Worm (Caenorhabditis elegans) whole organism, L2 larva: Measurements from ENCODE around the gene F54F12.1.

Source experiments
- C34F6.9 ChIP-seq: fragments of 150-350 bp; optimal IDR thresholded peaks from 2 replicates; lab custom pipeline; 2014; ENCODE audit warnings: missing biosample characterization, missing genetic modification characterization
- Y55F3AM.14 ChIP-seq: fragments of 200-800 bp; sonication (Bioruptor generic); optimal IDR thresholded peaks from 2 replicates; lab custom pipeline; 2018; ENCODE audit warnings: mild to moderate bottlenecking, missing genetic modification characterization, missing compliant biosample characterization
- ZK546.5 ChIP-seq: sonication (generic microtip); optimal IDR thresholded peaks from 2 replicates; lab custom pipeline; 2017; ENCODE audit warnings: missing biosample characterization, missing genetic modification characterization
- alr-1 ChIP-seq: fragments of 150-350 bp; optimal IDR thresholded peaks from 2 replicates; lab custom pipeline; 2014; ENCODE audit warnings: missing biosample characterization, missing genetic modification characterization
- aly-2 ChIP-seq: fragments of 150-350 bp; optimal IDR thresholded peaks from 2 replicates; lab custom pipeline; 2014; ENCODE audit warnings: missing biosample characterization, missing genetic modification characterization
- ama-1 ChIP-seq: fragments of 150-350 bp; optimal IDR thresholded peaks from 2 replicates; lab custom pipeline; 2018; ENCODE audit warnings: inconsistent platforms
- blmp-1 ChIP-seq: sonication (generic microtip); optimal IDR thresholded peaks from 2 replicates; lab custom pipeline; 2017; ENCODE audit warnings: missing genetic modification characterization, mild to moderate bottlenecking, missing compliant biosample characterization, antibody characterized with exemption, moderate library complexity; ENCODE audit not compliant: insufficient read depth
- ceh-82 ChIP-seq: fragments of 150-350 bp; optimal IDR thresholded peaks from 2 replicates; lab custom pipeline; 2014; ENCODE audit warnings: missing biosample characterization, missing genetic modification characterization
- crh-2 ChIP-seq: sonication (generic microtip); optimal IDR thresholded peaks from 2 replicates; lab custom pipeline; 2017; ENCODE audit warnings: missing biosample characterization, missing genetic modification characterization
- dmd-4 ChIP-seq: sonication (generic microtip); optimal IDR thresholded peaks from 2 replicates; lab custom pipeline; 2017; ENCODE audit warnings: missing biosample characterization, missing genetic modification characterization
- egl-27 ChIP-seq: sonication (generic microtip); optimal IDR thresholded peaks from 3 replicates; lab custom pipeline; 2017; ENCODE audit warnings: missing biosample characterization, missing genetic modification reagents, missing genetic modification characterization
- elt-1 ChIP-seq: fragments of 150-350 bp; optimal IDR thresholded peaks from 2 replicates; lab custom pipeline; 2014; ENCODE audit warnings: missing biosample characterization, missing genetic modification characterization
- elt-3 ChIP-seq: sonication (generic microtip); optimal IDR thresholded peaks from 2 replicates; lab custom pipeline; 2017; ENCODE audit warnings: missing biosample characterization, missing genetic modification characterization
- lin-11 ChIP-seq: fragments of 150-350 bp; sonication (generic microtip); optimal IDR thresholded peaks from 2 replicates; lab custom pipeline; 2014; ENCODE audit warnings: missing biosample characterization, missing genetic modification characterization, inconsistent platforms, mixed read lengths
- lin-13 ChIP-seq: fragments of 150-350 bp; optimal IDR thresholded peaks from 2 replicates; lab custom pipeline; 2014; ENCODE audit warnings: missing biosample characterization, missing genetic modification reagents, missing genetic modification characterization
- lin-39 ChIP-seq: fragments of 150-350 bp; optimal IDR thresholded peaks from 2 replicates; lab custom pipeline; 2014; ENCODE audit warnings: missing biosample characterization, missing genetic modification reagents, missing genetic modification characterization
- lsy-2 ChIP-seq, 2 experiments: fragments of 150-350 bp in 1 of 2; sonication (generic microtip) in 1 of 2; optimal IDR thresholded peaks; 2 replicates each; lab custom pipeline; 2014 to 2017; ENCODE audit warnings: missing biosample characterization in 2 of 2, missing genetic modification characterization in 2 of 2
- mab-5 ChIP-seq: fragments of 150-350 bp; optimal IDR thresholded peaks from 2 replicates; lab custom pipeline; 2014; ENCODE audit warnings: missing biosample characterization, missing genetic modification characterization
- mbf-1 ChIP-seq: sonication (generic microtip); optimal IDR thresholded peaks from 2 replicates; lab custom pipeline; 2017; ENCODE audit warnings: missing biosample characterization, missing genetic modification characterization
- mdl-1 ChIP-seq, 2 experiments: fragments of 150-350 bp in 1 of 2; sonication (generic microtip) in 1 of 2; optimal IDR thresholded peaks; 2 replicates each; lab custom pipeline; 2017; ENCODE audit warnings: missing biosample characterization in 2 of 2, missing genetic modification characterization in 2 of 2
- nhr-11 ChIP-seq: fragments of 150-350 bp; optimal IDR thresholded peaks from 2 replicates; lab custom pipeline; 2014; ENCODE audit warnings: missing biosample characterization, missing genetic modification characterization
- nhr-12 ChIP-seq: fragments of 150-350 bp; optimal IDR thresholded peaks from 2 replicates; lab custom pipeline; 2014; ENCODE audit warnings: missing biosample characterization, missing genetic modification characterization
- nhr-129 ChIP-seq: fragments of 150-350 bp; optimal IDR thresholded peaks from 2 replicates; lab custom pipeline; 2014; ENCODE audit warnings: missing biosample characterization, missing genetic modification characterization
- nhr-21 ChIP-seq: fragments of 150-350 bp; optimal IDR thresholded peaks from 2 replicates; lab custom pipeline; 2014; ENCODE audit warnings: missing biosample characterization, missing genetic modification characterization
- nhr-23 ChIP-seq: fragments of 150-350 bp; optimal IDR thresholded peaks from 2 replicates; lab custom pipeline; 2014; ENCODE audit warnings: missing biosample characterization, missing genetic modification reagents, missing genetic modification characterization
- nhr-237 ChIP-seq: fragments of 150-350 bp; optimal IDR thresholded peaks from 2 replicates; lab custom pipeline; 2014; ENCODE audit warnings: missing biosample characterization, missing genetic modification characterization
- nhr-25 ChIP-seq: fragments of 150-350 bp; sonication (generic microtip); optimal IDR thresholded peaks from 3 replicates; lab custom pipeline; 2014; ENCODE audit warnings: missing biosample characterization, missing genetic modification characterization
- nhr-6 ChIP-seq: fragments of 150-350 bp; optimal IDR thresholded peaks from 2 replicates; lab custom pipeline; 2014; ENCODE audit warnings: missing biosample characterization, missing genetic modification characterization
- peb-1 ChIP-seq: fragments of 150-350 bp; optimal IDR thresholded peaks from 2 replicates; lab custom pipeline; 2014; ENCODE audit warnings: missing biosample characterization, missing genetic modification characterization
- sem-4 ChIP-seq: fragments of 150-350 bp; optimal IDR thresholded peaks from 2 replicates; lab custom pipeline; 2014; ENCODE audit warnings: missing biosample characterization, missing genetic modification reagents, missing genetic modification characterization
- skn-1 ChIP-seq: sonication (generic microtip); optimal IDR thresholded peaks from 2 replicates; lab custom pipeline; 2017; ENCODE audit warnings: missing biosample characterization, missing genetic modification characterization
- sma-3 ChIP-seq: sonication (generic microtip); optimal IDR thresholded peaks from 2 replicates; lab custom pipeline; 2016; ENCODE audit warnings: missing genetic modification reagents, missing genetic modification characterization, missing compliant biosample characterization
- sma-9 ChIP-seq, 2 experiments: fragments of 150-350 bp in 1 of 2; sonication (generic microtip) in 1 of 2; optimal IDR thresholded peaks; 2 replicates each; lab custom pipeline; 2014 to 2016; ENCODE audit warnings: missing genetic modification characterization in 2 of 2, mild to moderate bottlenecking in 1 of 2, missing biosample characterization in 1 of 2, missing compliant biosample characterization in 1 of 2, missing genetic modification reagents in 1 of 2, moderate library complexity in 1 of 2
- snpc-4 ChIP-seq: fragments of 150-350 bp; optimal IDR thresholded peaks from 2 replicates; lab custom pipeline; 2014; ENCODE audit warnings: missing biosample characterization, missing genetic modification characterization
- unc-55 ChIP-seq: fragments of 150-350 bp; sonication (generic microtip); optimal IDR thresholded peaks from 3 replicates; lab custom pipeline; 2014; ENCODE audit warnings: missing biosample characterization, missing genetic modification reagents, missing genetic modification characterization
- unc-62 ChIP-seq: fragments of 150-350 bp; optimal IDR thresholded peaks from 2 replicates; lab custom pipeline; 2014; ENCODE audit warnings: missing biosample characterization, missing genetic modification reagents, missing genetic modification characterization
- zag-1 ChIP-seq: fragments of 150-350 bp; optimal IDR thresholded peaks from 2 replicates; lab custom pipeline; 2014; ENCODE audit warnings: missing biosample characterization, missing genetic modification characterization
- ztf-1 ChIP-seq: fragments of 200-800 bp; sonication (Bioruptor generic); conservative IDR thresholded peaks from 2 replicates; pipeline ENCODE4 v1.3.6; 2022; ENCODE audit warnings: missing genetic modification characterization, missing compliant biosample characterization
- ztf-11 ChIP-seq: sonication (generic microtip); optimal IDR thresholded peaks from 2 replicates; lab custom pipeline; 2017; ENCODE audit warnings: missing biosample characterization, missing genetic modification characterization

F54F12.1 gene

DNA sequence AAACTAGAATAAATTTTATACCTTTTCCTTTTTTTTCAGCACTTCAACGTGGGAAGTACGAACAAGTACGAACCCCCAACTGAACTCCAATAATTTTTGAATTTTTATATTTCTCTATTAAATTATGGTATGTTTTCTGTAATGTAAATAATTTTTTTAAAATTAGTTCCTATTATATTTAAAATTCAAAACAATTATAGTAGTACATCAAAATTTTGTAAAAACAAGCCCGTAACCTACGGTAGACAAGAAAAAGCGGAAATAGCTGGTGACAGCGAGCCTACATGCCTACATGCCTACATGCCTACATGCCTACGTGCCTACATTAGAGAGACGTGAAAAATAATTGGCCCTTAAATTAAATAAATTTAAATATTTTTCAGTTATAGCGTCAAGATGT, 23.5 kb downstream of the F54F12.1 start, which contains the start of gene F14F7.5:
F14F7.5 (plus strand) TSS at position 301 of the 400 bp plus-strand sequence.
- TF ChIP-seq dmd-4 (tag; lab: Kevin White, UChicago) = no peak
- no peak for TF ChIP-seq unc-62
- no peak for TF ChIP-seq sma-9 (GFP tag; optimal IDR thresholded peaks at IDR 0.05; lab: Kevin White, UChicago)
- no peak for TF ChIP-seq sma-9 (tag; optimal IDR thresholded peaks at IDR 0.05; lab: Kevin White, UChicago)
- TF ChIP-seq nhr-11 (tag; lab: Kevin White, UChicago) = no peak
- no peak for TF ChIP-seq snpc-4 (tag; lab: Kevin White, UChicago)
- no peak for TF ChIP-seq C34F6.9 (tag; lab: Kevin White, UChicago)
- no peak for TF ChIP-seq lsy-2 (tag; optimal IDR thresholded peaks at IDR 0.05; lab: Kevin White, UChicago)
- TF ChIP-seq ama-1 (lab: Kevin White, UChicago) = no peak
- TF ChIP-seq lin-11 (tag; lab: Kevin White, UChicago) = no peak
- TF ChIP-seq nhr-12 (tag; lab: Kevin White, UChicago) = no peak
- no peak for TF ChIP-seq blmp-1 (tag; lab: Kevin White, UChicago)
- no peak for TF ChIP-seq alr-1 (tag; lab: Kevin White, UChicago)
- no peak for TF ChIP-seq crh-2 (tag; lab: Kevin White, UChicago)
- no peak for TF ChIP-seq lin-39 (tag; lab: Kevin White, UChicago)
- TF ChIP-seq aly-2 (tag; lab: Kevin White, UChicago) = no peak
- TF ChIP-seq, all 48 proteins: peak for 0

DNA sequence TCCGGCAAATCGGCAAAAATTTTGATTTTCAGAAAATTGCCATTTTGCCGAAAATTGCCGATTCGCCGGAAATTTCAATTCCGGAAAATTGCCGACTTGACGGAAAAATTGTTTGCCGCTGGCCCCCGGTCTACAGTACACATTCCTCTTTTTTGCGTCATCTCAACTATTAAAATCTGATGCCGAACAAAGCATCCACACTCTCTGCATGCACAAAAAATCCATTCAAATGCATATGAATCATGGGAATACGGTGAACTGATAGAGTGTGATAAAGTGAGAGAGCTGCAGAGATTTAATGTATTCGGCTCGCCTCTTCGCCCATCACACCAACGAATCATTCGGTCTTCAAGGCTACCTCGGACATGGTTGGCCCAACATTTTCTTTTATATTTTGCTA, 24.7 kb downstream of the F54F12.1 start, which contains the start of gene F14F7.7:
F14F7.7 (plus strand) TSS at position 354 of the 400 bp plus-strand sequence.
- TF ChIP-seq nhr-23 (tag; lab: Kevin White, UChicago) (no peak), lsy-2 (tag; optimal IDR thresholded peaks at IDR 0.05; lab: Kevin White, UChicago) (no peak), nhr-11 (tag; lab: Kevin White, UChicago) (no peak), sem-4 (no peak), elt-3 (no peak), mbf-1 (no peak), sma-3 (GFP tag; lab: Kevin White, UChicago) (no peak), Y55F3AM.14 (GFP tag; lab: Kevin White, UChicago) (no peak), nhr-25 (tag; lab: Kevin White, UChicago) (no peak), nhr-21 (no peak), skn-1 (tag; lab: Kevin White, UChicago) (no peak)

DNA sequence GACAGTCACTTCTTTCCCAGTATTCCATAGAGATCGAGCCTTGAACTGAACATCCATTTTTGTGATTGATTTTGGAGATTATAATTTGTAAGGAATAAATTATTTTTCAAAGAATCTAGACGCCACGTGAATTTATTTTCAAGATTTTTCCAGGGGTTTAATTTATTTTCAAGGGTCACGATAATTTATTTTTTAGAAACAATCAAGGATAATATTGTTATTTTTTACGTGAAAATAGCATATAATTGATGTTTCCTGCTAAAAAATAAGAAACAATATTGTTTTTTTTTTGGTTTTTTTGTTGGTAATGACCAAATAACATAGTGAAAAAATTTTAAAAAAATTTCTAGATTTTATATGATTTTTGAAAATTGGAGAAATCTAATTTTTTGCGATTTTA, 25.6 kb downstream of the F54F12.1 start, which contains the start of gene F14F7.4:
F14F7.4 (minus strand) TSS at position 101 of the 400 bp plus-strand sequence.
- TF ChIP-seq zag-1 (tag; lab: Kevin White, UChicago) = no peak
- TF ChIP-seq nhr-129 (tag; lab: Kevin White, UChicago) = no peak
- no peak for TF ChIP-seq lin-39 (tag; lab: Kevin White, UChicago)
- no peak for TF ChIP-seq egl-27 (tag; lab: Kevin White, UChicago)
- TF ChIP-seq unc-62 = no peak
- no peak for TF ChIP-seq mbf-1
- no peak for TF ChIP-seq nhr-25 (tag; lab: Kevin White, UChicago)
- TF ChIP-seq ZK546.5 = no peak
- no peak for TF ChIP-seq crh-2 (tag; lab: Kevin White, UChicago)
- TF ChIP-seq lin-11 (tag; lab: Kevin White, UChicago) = no peak
- no peak for TF ChIP-seq peb-1
- TF ChIP-seq, all 48 proteins: peak for 0

DNA sequence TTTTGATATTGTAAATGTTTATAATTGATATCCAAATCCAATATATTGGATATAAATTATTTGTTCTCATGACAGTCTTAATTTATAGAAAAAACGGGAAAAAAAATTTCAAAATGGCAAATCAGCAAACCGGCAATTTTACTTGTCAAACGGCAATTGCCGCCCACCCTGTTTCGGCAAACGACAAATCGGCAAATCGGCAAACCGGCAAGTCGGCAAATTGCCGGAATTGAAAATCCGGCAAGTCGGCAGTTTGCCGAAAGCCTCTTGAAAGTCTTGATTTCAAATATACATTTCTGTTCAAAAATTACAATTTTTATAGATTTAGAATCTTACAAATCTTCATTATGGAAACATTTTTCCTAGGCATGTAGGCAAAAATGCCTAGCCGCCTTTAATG, 27.3 kb downstream of the F54F12.1 start:
- TF ChIP-seq nhr-6 (tag; lab: Kevin White, UChicago) (no peak), ZK546.5 (no peak), aly-2 (tag; lab: Kevin White, UChicago) (no peak), unc-55 (GFP tag; lab: Kevin White, UChicago) (no peak), ceh-82 (tag; lab: Kevin White, UChicago) (no peak), zag-1 (tag; lab: Kevin White, UChicago) (no peak), sem-4 (no peak), alr-1 (tag; lab: Kevin White, UChicago) (no peak), elt-3 (no peak), nhr-237 (tag; lab: Kevin White, UChicago) (no peak), mab-5 (tag; lab: Kevin White, UChicago) (no peak), ztf-1 (no peak), ama-1 (lab: Kevin White, UChicago) (no peak), nhr-23 (tag; lab: Kevin White, UChicago) (no peak), mdl-1 (tag; optimal IDR thresholded peaks at IDR 0.05; lab: Kevin White, UChicago) (no peak), elt-1 (no peak), ztf-11 (tag; lab: Kevin White, UChicago) (no peak), lin-13 (GFP tag; lab: Kevin White, UChicago) (no peak)
